Fruit fly (Drosophila melanogaster) whole organism, embryonic: ENCODE measurements around the gene CG17145.

Source experiments
- Abd-B ChIP-seq: fragments of 200-800 bp; sonication (Bioruptor generic); optimal IDR thresholded peaks from 2 replicates; lab custom pipeline; 2018; ENCODE audit warnings: missing biosample characterization, mild to moderate bottlenecking, missing genetic modification characterization, moderate library complexity
- Ada2b ChIP-seq: fragments of 200-800 bp; sonication (Bioruptor generic); IDR thresholded peaks from 2 replicates; pipeline ENCODE4 v1.3.6; 2022; ENCODE audit warnings: missing biosample characterization, missing genetic modification characterization
- Atf6 ChIP-seq: fragments of 200-800 bp; sonication (Bioruptor generic); IDR thresholded peaks from 2 replicates; pipeline ENCODE4 v1.3.6; 2022; ENCODE audit warnings: missing biosample characterization, missing genetic modification characterization
- BtbVII ChIP-seq: fragments of 200-800 bp; sonication (Bioruptor generic); optimal IDR thresholded peaks from 3 replicates; lab custom pipeline; 2017; ENCODE audit warnings: missing biosample characterization, mild to moderate bottlenecking, missing genetic modification characterization
- CG10543 ChIP-seq: fragments of 200-800 bp; sonication (Bioruptor generic); optimal IDR thresholded peaks from 3 replicates; lab custom pipeline; 2017; ENCODE audit warnings: missing biosample characterization, mild to moderate bottlenecking, missing genetic modification characterization, moderate library complexity
- CG11247 ChIP-seq: fragments of 200-800 bp; sonication (Bioruptor generic); IDR thresholded peaks from 2 replicates; pipeline ENCODE4 v1.3.6; 2022; ENCODE audit warnings: missing biosample characterization, missing genetic modification characterization
- CG11398 ChIP-seq: fragments of 200-800 bp; sonication (Bioruptor generic); optimal IDR thresholded peaks from 2 replicates; lab custom pipeline; 2016; ENCODE audit warnings: missing biosample characterization, missing genetic modification characterization
- CG11696 ChIP-seq: fragments of 200-800 bp; sonication (Bioruptor generic); IDR thresholded peaks from 2 replicates; pipeline ENCODE4 v1.3.6; 2022; ENCODE audit warnings: missing biosample characterization, missing genetic modification characterization
- CG12391 ChIP-seq: fragments of 200-800 bp; sonication (Bioruptor generic); optimal IDR thresholded peaks from 3 replicates; lab custom pipeline; 2018; ENCODE audit warnings: missing biosample characterization, mild to moderate bottlenecking, missing genetic modification characterization, moderate library complexity
- CG12659 ChIP-seq: fragments of 200-800 bp; sonication (Bioruptor generic); optimal IDR thresholded peaks from 3 replicates; lab custom pipeline; 2017; ENCODE audit warnings: mild to moderate bottlenecking, missing biosample characterization, missing genetic modification reagents, missing genetic modification characterization
- CG14050 ChIP-seq: fragments of 200-800 bp; sonication (Bioruptor generic); IDR thresholded peaks from 3 replicates; pipeline ENCODE4 v1.3.6; 2022; ENCODE audit warnings: missing biosample characterization, missing genetic modification characterization
- CG15269 ChIP-seq: fragments of 200-800 bp; sonication (Bioruptor generic); optimal IDR thresholded peaks from 2 replicates; lab custom pipeline; 2018; ENCODE audit warnings: missing biosample characterization, mild to moderate bottlenecking, missing genetic modification characterization, moderate library complexity
- CG1529 ChIP-seq: fragments of 200-800 bp; sonication (Bioruptor generic); optimal IDR thresholded peaks from 3 replicates; lab custom pipeline; 2018; ENCODE audit warnings: missing biosample characterization, missing genetic modification characterization
- CG18262 ChIP-seq: fragments of 200-800 bp; optimal IDR thresholded peaks from 3 replicates; lab custom pipeline; 2019; ENCODE audit warnings: missing biosample characterization, mild to moderate bottlenecking, missing genetic modification characterization, moderate library complexity
- CG18619 ChIP-seq: fragments of 200-800 bp; sonication (Bioruptor generic); optimal IDR thresholded peaks from 3 replicates; lab custom pipeline; 2017; ENCODE audit warnings: missing biosample characterization, mild to moderate bottlenecking, missing genetic modification characterization
- CG2875 ChIP-seq: fragments of 200-800 bp; sonication (Bioruptor generic); optimal IDR thresholded peaks from 2 replicates; lab custom pipeline; 2017; ENCODE audit warnings: missing biosample characterization, mild to moderate bottlenecking, missing genetic modification characterization, missing genetic modification reagents
- CG2889 ChIP-seq: fragments of 200-800 bp; sonication (Bioruptor generic); IDR thresholded peaks from 3 replicates; pipeline ENCODE4 v1.3.6; 2022; ENCODE audit warnings: missing biosample characterization, missing genetic modification characterization
- CG31224 ChIP-seq: fragments of 200-800 bp; sonication (Bioruptor generic); IDR thresholded peaks from 2 replicates; pipeline ENCODE4 v1.3.6; 2022; ENCODE audit warnings: missing biosample characterization, missing genetic modification characterization
- CG32532 ChIP-seq: fragments of 200-800 bp; sonication (Bioruptor generic); IDR thresholded peaks from 2 replicates; pipeline ENCODE4 v1.3.6; 2022; ENCODE audit warnings: missing biosample characterization, missing genetic modification characterization
- CG7839 ChIP-seq: fragments of 200-800 bp; sonication (Bioruptor generic); optimal IDR thresholded peaks from 3 replicates; lab custom pipeline; 2018; ENCODE audit warnings: missing biosample characterization, mild to moderate bottlenecking, missing genetic modification characterization, moderate library complexity
- CG8765 ChIP-seq: fragments of 200-800 bp; sonication (Bioruptor generic); IDR thresholded peaks from 2 replicates; pipeline ENCODE4 v1.3.6; 2022; ENCODE audit warnings: missing biosample characterization, missing genetic modification characterization
- CoRest ChIP-seq: fragments of 200-800 bp; sonication (Bioruptor generic); optimal IDR thresholded peaks from 3 replicates; lab custom pipeline; 2018; ENCODE audit warnings: missing biosample characterization, mild to moderate bottlenecking, missing genetic modification characterization, moderate library complexity
- Ets65A ChIP-seq: fragments of 200-800 bp; sonication (Bioruptor generic); peaks from one replicate; lab custom pipeline; 2016; ENCODE audit warnings: missing biosample characterization, missing genetic modification characterization
- Med ChIP-seq: fragments of 200-800 bp; sonication (Bioruptor generic); peaks from one replicate; lab custom pipeline; 2016; ENCODE audit warnings: missing biosample characterization, missing genetic modification characterization, mild to moderate bottlenecking, inconsistent platforms, moderate library complexity
- Opbp ChIP-seq: fragments of 200-800 bp; sonication (Bioruptor generic); IDR thresholded peaks from 3 replicates; pipeline ENCODE4 v1.3.6; 2022; ENCODE audit warnings: missing biosample characterization, missing genetic modification characterization; ENCODE audit not compliant: partially characterized antibody
- Optix ChIP-seq: fragments of 200-800 bp; sonication (Bioruptor generic); IDR thresholded peaks from 3 replicates; pipeline ENCODE4 v1.3.6; 2022; ENCODE audit warnings: missing biosample characterization, missing genetic modification characterization
- Ravus ChIP-seq: fragments of 200-800 bp; sonication (Bioruptor generic); IDR thresholded peaks from 2 replicates; pipeline ENCODE4 v1.3.6; 2022; ENCODE audit warnings: missing biosample characterization, missing genetic modification characterization
- Sry-δ ChIP-seq: fragments of 200-800 bp; sonication (Bioruptor generic); optimal IDR thresholded peaks from 2 replicates; lab custom pipeline; 2016; ENCODE audit warnings: missing biosample characterization, missing genetic modification characterization
- ara ChIP-seq: fragments of 200-800 bp; sonication (Bioruptor generic); IDR thresholded peaks from 2 replicates; pipeline ENCODE4 v1.3.6; 2022; ENCODE audit warnings: missing biosample characterization, missing genetic modification characterization
- bowl ChIP-seq: fragments of 200-800 bp; sonication (Bioruptor generic); IDR thresholded peaks from 2 replicates; pipeline ENCODE4 v1.3.6; 2022; ENCODE audit warnings: missing biosample characterization, missing genetic modification characterization
- cad ChIP-seq: fragments of >200 bp; optimal IDR thresholded peaks from 2 replicates; lab custom pipeline; 2017; ENCODE audit warnings: missing biosample characterization, missing genetic modification characterization
- cas ChIP-seq: fragments of 200-800 bp; sonication (Bioruptor generic); IDR thresholded peaks from 2 replicates; pipeline ENCODE4 v1.3.6; 2022; ENCODE audit warnings: missing biosample characterization, missing genetic modification characterization
- ci ChIP-seq: fragments of 200-800 bp; sonication (Bioruptor generic); IDR thresholded peaks from 3 replicates; pipeline ENCODE4 v1.3.6; 2022; ENCODE audit warnings: missing biosample characterization, missing genetic modification characterization
- da ChIP-seq: fragments of 200-800 bp; sonication (Bioruptor generic); optimal IDR thresholded peaks from 2 replicates; lab custom pipeline; 2016; ENCODE audit warnings: missing biosample characterization, missing genetic modification characterization
- dpn ChIP-seq, 2 experiments: fragments of 200-800 bp; sonication (Bioruptor generic); optimal IDR thresholded peaks; 3 replicates each; lab custom pipeline; 2016; ENCODE audit warnings: missing biosample characterization in 2 of 2, missing genetic modification characterization in 2 of 2
- ewg ChIP-seq: fragments of 200-800 bp; sonication (Bioruptor generic); optimal IDR thresholded peaks from 3 replicates; lab custom pipeline; 2017; ENCODE audit warnings: mild to moderate bottlenecking, missing biosample characterization, missing genetic modification reagents, missing genetic modification characterization
- fd102C ChIP-seq: fragments of 200-800 bp; sonication (Bioruptor generic); optimal IDR thresholded peaks from 2 replicates; lab custom pipeline; 2018; ENCODE audit warnings: missing biosample characterization, mild to moderate bottlenecking, missing genetic modification characterization, moderate library complexity
- fd96Cb ChIP-seq: fragments of 200-800 bp; sonication (Bioruptor generic); optimal IDR thresholded peaks from 2 replicates; lab custom pipeline; 2018; ENCODE audit warnings: missing biosample characterization, mild to moderate bottlenecking, missing genetic modification characterization, moderate library complexity
- inv ChIP-seq: fragments of 200-800 bp; sonication (Bioruptor generic); IDR thresholded peaks from 2 replicates; pipeline ENCODE4 v1.3.6; 2022; ENCODE audit warnings: missing biosample characterization, missing genetic modification characterization; ENCODE audit not compliant: partially characterized antibody
- nerfin-2 ChIP-seq: fragments of 200-800 bp; sonication (Bioruptor generic); IDR thresholded peaks from 2 replicates; pipeline ENCODE4 v1.3.6; 2022; ENCODE audit warnings: missing biosample characterization, missing genetic modification characterization; ENCODE audit not compliant: partially characterized antibody
- pho ChIP-seq: fragments of 200-800 bp; sonication (Bioruptor generic); optimal IDR thresholded peaks from 2 replicates; lab custom pipeline; 2016; ENCODE audit warnings: missing biosample characterization, missing genetic modification characterization
- psq ChIP-seq: fragments of 200-800 bp; sonication (Bioruptor generic); optimal IDR thresholded peaks from 2 replicates; lab custom pipeline; 2017; ENCODE audit warnings: missing biosample characterization, missing genetic modification characterization
- sens ChIP-seq: fragments of 200-800 bp; sonication (Bioruptor generic); peaks from one replicate; lab custom pipeline; 2016; ENCODE audit warnings: missing biosample characterization, missing genetic modification characterization
- tll ChIP-seq, 2 experiments: fragments of 200-800 bp in 1 of 2; fragments of >200 bp in 1 of 2; sonication (Bioruptor generic) in 1 of 2; optimal IDR thresholded peaks; 2 replicates each; lab custom pipeline; 2017 to 2019; ENCODE audit warnings: missing biosample characterization in 2 of 2, missing genetic modification characterization in 2 of 2, mild to moderate bottlenecking in 1 of 2, moderate library complexity in 1 of 2
- ttk ChIP-seq: fragments of 200-800 bp; sonication (Bioruptor generic); IDR thresholded peaks from 2 replicates; pipeline ENCODE4 v2.1.2; 2022; ENCODE audit warnings: missing biosample characterization, missing genetic modification characterization
- twi ChIP-seq: fragments of 200-800 bp; optimal IDR thresholded peaks from 2 replicates; lab custom pipeline; 2019; ENCODE audit warnings: missing biosample characterization, mild to moderate bottlenecking, missing genetic modification characterization, moderate library complexity
- wek ChIP-seq: fragments of 200-800 bp; sonication (Bioruptor generic); optimal IDR thresholded peaks from 3 replicates; lab custom pipeline; 2018; ENCODE audit warnings: missing biosample characterization, mild to moderate bottlenecking, missing genetic modification characterization, moderate library complexity
- yki ChIP-seq: fragments of >200 bp; optimal IDR thresholded peaks from 3 replicates; lab custom pipeline; 2018

Gene CG17145

dm6 chr3L:20241987-20242982, 20.7 kb downstream of the CG17145 start (continued):
- TF ChIP-seq BtbVII (GFP tag; lab: Kevin White, UChicago) = peak; percentile 66
- peak; percentile 66 for TF ChIP-seq CG7839 (tag; lab: Kevin White, UChicago)
- no peak for TF ChIP-seq CG2889 (GFP tag; lab: Robert Waterston, UW)
- TF ChIP-seq CG32532 = peak; percentile 46
- peak; percentile 72 for TF ChIP-seq CG12659 (GFP tag; lab: Kevin White, UChicago)
- TF ChIP-seq psq (GFP tag; lab: Kevin White, UChicago) = peak; percentile 13
- TF ChIP-seq nerfin-2 (GFP tag; lab: Robert Waterston, UW) = peak; percentile 43
- TF ChIP-seq pho (GFP tag; lab: Kevin White, UChicago) = peak; percentile 11
- no peak for TF ChIP-seq da (GFP tag; lab: Kevin White, UChicago)
- TF ChIP-seq CG14050 (GFP tag; lab: Robert Waterston, UW) = peak; percentile 32
- peak; percentile 62; the same call in 1 of the 3 replicates for TF ChIP-seq Opbp (GFP tag; lab: Robert Waterston, UW)
- no peak for TF ChIP-seq Ravus (GFP tag; lab: Robert Waterston, UW)
- 0 out of 2 replicates have a peak, but pooled peaks have one; percentile 40 for TF ChIP-seq CG11696 (GFP tag; lab: Robert Waterston, UW)
- peak; percentile 49; the same call in 1 of the 2 replicates for TF ChIP-seq Atf6 (GFP tag; lab: Robert Waterston, UW)
- no peak for TF ChIP-seq bowl (GFP tag; lab: Robert Waterston, UW)
- peak; percentile 63 for TF ChIP-seq inv (GFP tag; lab: Robert Waterston, UW)
- no peak for TF ChIP-seq Optix (GFP tag; lab: Robert Waterston, UW)
- TF ChIP-seq CG11247 (GFP tag; lab: Robert Waterston, UW) = peak; percentile 60
- TF ChIP-seq dpn (GFP tag; optimal IDR thresholded peaks at IDR 0.05; lab: Kevin White, UChicago) = peak in 1 of 2 experiments; percentile 53
- TF ChIP-seq Ada2b (GFP tag; lab: Robert Waterston, UW) = peak; percentile 41; the same call in 1 of the 2 replicates
- TF ChIP-seq yki (lab: Kevin White, UChicago) = no peak
- peak; percentile 34 for TF ChIP-seq fd96Cb (tag; lab: Kevin White, UChicago)
- peak; percentile 74 for TF ChIP-seq Med (GFP tag; lab: Kevin White, UChicago)
- TF ChIP-seq CG18262 (tag; lab: Kevin White, UChicago) = peak; percentile 92
- no peak for TF ChIP-seq wek (GFP tag; lab: Kevin White, UChicago)
- peak; percentile 0 for TF ChIP-seq CG2875 (GFP tag; lab: Kevin White, UChicago)
- TF ChIP-seq Ets65A (GFP tag; lab: Kevin White, UChicago) = peak; percentile 93
- TF ChIP-seq Abd-B = peak; percentile 48
- TF ChIP-seq ci (GFP tag; lab: Robert Waterston, UW) = peak; percentile 52
- peak; percentile 43; the same call in 1 of the 2 replicates for TF ChIP-seq ara (GFP tag; lab: Robert Waterston, UW)
- TF ChIP-seq CG15269 (tag; lab: Kevin White, UChicago) = peak; percentile 65
- peak; percentile 28 for TF ChIP-seq cad
- peak; percentile 32; the same call in 1 of the 2 replicates for TF ChIP-seq ttk (GFP tag; lab: Robert Waterston, UW)
- TF ChIP-seq CG18619 (GFP tag; lab: Kevin White, UChicago) = peak; percentile 53
- peak; percentile 85 for TF ChIP-seq sens (GFP tag; lab: Kevin White, UChicago)
- TF ChIP-seq ewg = peak; percentile 25
- peak; percentile 67 for TF ChIP-seq CG10543
- TF ChIP-seq twi (tag; lab: Kevin White, UChicago) = peak; percentile 27
- no peak for TF ChIP-seq CG11398 (GFP tag; lab: Kevin White, UChicago)
- TF ChIP-seq Sry-δ = peak; percentile 19
- peak; percentile 76 for TF ChIP-seq CG12391 (tag; lab: Kevin White, UChicago)
- peak; percentile 34 for TF ChIP-seq CG31224
- TF ChIP-seq CG1529 (GFP tag; lab: Kevin White, UChicago) = peak; percentile 3
- TF ChIP-seq CG8765 (GFP tag; lab: Robert Waterston, UW) = peak; percentile 47; the same call in 1 of the 2 replicates
- no peak for TF ChIP-seq tll (GFP tag; optimal IDR thresholded peaks at IDR 0.05; lab: Kevin White, UChicago)
- no peak for TF ChIP-seq cas (GFP tag; lab: Robert Waterston, UW)
- TF ChIP-seq fd102C = no peak
- peak; percentile 79 for TF ChIP-seq CoRest (tag; lab: Kevin White, UChicago)
